Fruit fly (Drosophila melanogaster): ENCODE measurements around the gene grk.

- TF ChIP-seq Dll (optimal IDR thresholded peaks at IDR 0.05) (no peak), CG8478 (optimal IDR thresholded peaks at IDR 0.05) (no peak)
Observed at dm6 chr2L:8471667-8472066, 38.3 kb upstream of the grk start.
